Comparison of ENCODE assay signal across 1 fruit fly cellular context in genomic region chr3R:8306188-8306926, dm6.
TF ChIP-seq lines count a peak whose summit lies in the region.

No protein-coding gene starts in this region.

TF ChIP-seq in whole organism, embryonic, 481 proteins besides CTCF, POLR2A, EP300 and RAD21 (continued from another document):
- TF ChIP-seq unc-4 (GFP tag; IDR thresholded peaks at IDR 0.05; lab: Robert Waterston, UW; ENCODE audit: partially characterized antibody) = peak; percentile 15; the same call in 1 of the 2 replicates
- no peak for TF ChIP-seq trh (GFP tag; optimal IDR thresholded peaks at IDR 0.05; lab: Kevin White, UChicago)
- TF ChIP-seq hkb (optimal IDR thresholded peaks at IDR 0.05; lab: Kevin White, UChicago) = peak; percentile 22
- TF ChIP-seq hkb (GFP tag; IDR thresholded peaks at IDR 0.05; lab: Robert Waterston, UW) = no peak
- 0 out of 2 replicates have a peak, but pooled peaks have one; percentile 13 for TF ChIP-seq Awh (GFP tag; IDR thresholded peaks at IDR 0.05; lab: Robert Waterston, UW)
- TF ChIP-seq CG30020 (tag; optimal IDR thresholded peaks at IDR 0.05; lab: Kevin White, UChicago) = no peak
- no peak for TF ChIP-seq fd3F (GFP tag; optimal IDR thresholded peaks at IDR 0.05; lab: Kevin White, UChicago)
- no peak for TF ChIP-seq scrt (GFP tag; optimal IDR thresholded peaks at IDR 0.05; lab: Kevin White, UChicago)
- peak; percentile 23; the same call in 1 of the 2 replicates for TF ChIP-seq CG13287 (GFP tag; IDR thresholded peaks at IDR 0.05; lab: Robert Waterston, UW; ENCODE audit: partially characterized antibody)
- TF ChIP-seq Dref (GFP tag; IDR thresholded peaks at IDR 0.05; lab: Robert Waterston, UW) = no peak
- no peak for TF ChIP-seq CG31365 (tag; optimal IDR thresholded peaks at IDR 0.05; lab: Kevin White, UChicago)
- no peak for TF ChIP-seq CG8478 (optimal IDR thresholded peaks at IDR 0.05; lab: Kevin White, UChicago)
- no peak for TF ChIP-seq sug (tag; optimal IDR thresholded peaks at IDR 0.05; lab: Kevin White, UChicago)
- TF ChIP-seq ci (GFP tag; IDR thresholded peaks at IDR 0.05; lab: Robert Waterston, UW) = 0 out of 3 replicates have a peak, but pooled peaks have one; percentile 20
- TF ChIP-seq knrl (GFP tag; IDR thresholded peaks at IDR 0.05; lab: Robert Waterston, UW; ENCODE audit: partially characterized antibody) = peak; percentile 34; the same call in 1 of the 3 replicates
- TF ChIP-seq Stat92E (GFP tag; optimal IDR thresholded peaks at IDR 0.05; lab: Kevin White, UChicago) = peak in 1 of 3 experiments; percentile 59
- peak; percentile 70 for TF ChIP-seq Bgb (GFP tag; IDR thresholded peaks at IDR 0.05; lab: Robert Waterston, UW; ENCODE audit: partially characterized antibody)
- no peak for TF ChIP-seq eyg (GFP tag; optimal IDR thresholded peaks at IDR 0.05; lab: Kevin White, UChicago)
- no peak for TF ChIP-seq CG32532 (GFP tag; IDR thresholded peaks at IDR 0.05; lab: Robert Waterston, UW)
- no peak for TF ChIP-seq Drgx (GFP tag; IDR thresholded peaks at IDR 0.05; lab: Robert Waterston, UW)
- TF ChIP-seq Doc2 (GFP tag; IDR thresholded peaks at IDR 0.05; lab: Robert Waterston, UW) = no peak
- TF ChIP-seq Med (GFP tag; lab: Kevin White, UChicago) = peak; percentile 33
- TF ChIP-seq CG14860 (GFP tag; IDR thresholded peaks at IDR 0.05; lab: Robert Waterston, UW; ENCODE audit: partially characterized antibody) = peak; percentile 16; the same call in 1 of the 3 replicates
- peak; percentile 50 for TF ChIP-seq sens (GFP tag; lab: Kevin White, UChicago)
- TF ChIP-seq CG34224 (GFP tag; IDR thresholded peaks at IDR 0.05; lab: Robert Waterston, UW; ENCODE audit: partially characterized antibody) = peak; percentile 47; the same call in 2 of the 3 replicates
- no peak for TF ChIP-seq CG12391 (tag; optimal IDR thresholded peaks at IDR 0.05; lab: Kevin White, UChicago)
- TF ChIP-seq HLH3B (GFP tag; IDR thresholded peaks at IDR 0.05; lab: Robert Waterston, UW) = no peak
- TF ChIP-seq insv (GFP tag; optimal IDR thresholded peaks at IDR 0.05; lab: Kevin White, UChicago) = peak; percentile 98 to 100
- 0 out of 2 replicates have a peak, but pooled peaks have one; percentile 17 for TF ChIP-seq Atf6 (GFP tag; IDR thresholded peaks at IDR 0.05; lab: Robert Waterston, UW)
- TF ChIP-seq br (optimal IDR thresholded peaks at IDR 0.05; lab: Kevin White, UChicago) = no peak
- TF ChIP-seq Atf3 (GFP tag; optimal IDR thresholded peaks at IDR 0.05; lab: Kevin White, UChicago) = no peak
- TF ChIP-seq ATbp (GFP tag; optimal IDR thresholded peaks at IDR 0.05; lab: Kevin White, UChicago) = peak; percentile 51
- TF ChIP-seq bab2 (GFP tag; optimal IDR thresholded peaks at IDR 0.05; lab: Kevin White, UChicago) = no peak
- 0 out of 2 replicates have a peak, but pooled peaks have one; percentile 14 for TF ChIP-seq E2f2 (GFP tag; IDR thresholded peaks at IDR 0.05; lab: Robert Waterston, UW)
- TF ChIP-seq D (optimal IDR thresholded peaks at IDR 0.05; lab: Kevin White, UChicago) = peak; percentile 37
- TF ChIP-seq D (GFP tag; optimal IDR thresholded peaks at IDR 0.05; lab: Kevin White, UChicago) = no peak
- TF ChIP-seq CG16813 (GFP tag; IDR thresholded peaks at IDR 0.05; lab: Robert Waterston, UW; ENCODE audit: partially characterized antibody) = peak; percentile 35; the same call in 1 of the 3 replicates
- no peak for TF ChIP-seq Ets65A (GFP tag; lab: Kevin White, UChicago)
- no peak for TF ChIP-seq CG17802 (tag; optimal IDR thresholded peaks at IDR 0.05; lab: Kevin White, UChicago)
- peak; percentile 45; the same call in 1 of the 3 replicates for TF ChIP-seq CG2199 (GFP tag; IDR thresholded peaks at IDR 0.05; lab: Robert Waterston, UW)
- peak; percentile 57 for TF ChIP-seq lbe (GFP tag; optimal IDR thresholded peaks at IDR 0.05; lab: Kevin White, UChicago)
